Fruit fly (Drosophila melanogaster) whole organism, embryonic: ENCODE results near the gene CG1986.

Source experiments
- Awh ChIP-seq: fragments of 200-800 bp; sonication (Bioruptor generic); IDR thresholded peaks from 2 replicates; pipeline ENCODE4, ENCODE4 v1.3.6; 2022; ENCODE audit warnings: missing biosample characterization, missing genetic modification characterization
- Bgb ChIP-seq: fragments of 200-800 bp; sonication (Bioruptor generic); IDR thresholded peaks from 2 replicates; pipeline ENCODE4 v1.3.6; 2022; ENCODE audit warnings: missing biosample characterization, missing genetic modification characterization; ENCODE audit not compliant: partially characterized antibody
- CG1024 ChIP-seq: fragments of 200-800 bp; sonication (Bioruptor generic); IDR thresholded peaks from 2 replicates; pipeline ENCODE4 v1.3.6; 2022; ENCODE audit warnings: missing biosample characterization, missing genetic modification characterization
- CG10543 ChIP-seq: fragments of 200-800 bp; sonication (Bioruptor generic); optimal IDR thresholded peaks from 3 replicates; lab custom pipeline; 2017; ENCODE audit warnings: missing biosample characterization, mild to moderate bottlenecking, missing genetic modification characterization, moderate library complexity
- CG11085 ChIP-seq: fragments of 200-800 bp; sonication (Bioruptor generic); IDR thresholded peaks from 2 replicates; pipeline ENCODE4 v1.3.6; 2022; ENCODE audit warnings: missing biosample characterization, missing genetic modification characterization
- CG12299 ChIP-seq: fragments of 200-800 bp; sonication (Bioruptor generic); optimal IDR thresholded peaks from 2 replicates; lab custom pipeline; 2018; ENCODE audit warnings: missing biosample characterization, mild to moderate bottlenecking, missing genetic modification characterization
- CG13123 ChIP-seq: fragments of 200-800 bp; sonication (Bioruptor generic); optimal IDR thresholded peaks from 2 replicates; lab custom pipeline; 2016; ENCODE audit warnings: missing biosample characterization, missing genetic modification characterization
- CG13287 ChIP-seq: fragments of 200-800 bp; sonication (Bioruptor generic); IDR thresholded peaks from 2 replicates; pipeline ENCODE4 v1.3.6; 2022; ENCODE audit warnings: missing biosample characterization, missing genetic modification characterization; ENCODE audit not compliant: partially characterized antibody
- CG14860 ChIP-seq: fragments of 200-800 bp; sonication (Bioruptor generic); IDR thresholded peaks from 3 replicates; pipeline ENCODE4 v1.3.6; 2022; ENCODE audit warnings: missing biosample characterization, missing genetic modification characterization; ENCODE audit not compliant: partially characterized antibody
- CG1647 ChIP-seq: fragments of 200-800 bp; sonication (Bioruptor generic); optimal IDR thresholded peaks from 3 replicates; lab custom pipeline; 2016; ENCODE audit warnings: missing biosample characterization, missing genetic modification characterization
- CG17385 ChIP-seq: fragments of 200-800 bp; sonication (Bioruptor generic); optimal IDR thresholded peaks from 3 replicates; lab custom pipeline; 2018; ENCODE audit warnings: missing biosample characterization, mild to moderate bottlenecking, missing genetic modification characterization
- CG18011 ChIP-seq: fragments of 200-800 bp; sonication (Bioruptor generic); optimal IDR thresholded peaks from 2 replicates; lab custom pipeline; 2017; ENCODE audit warnings: missing biosample characterization, missing genetic modification characterization, mild to moderate bottlenecking, moderate library complexity, missing genotype
- CG18262 ChIP-seq: fragments of 200-800 bp; optimal IDR thresholded peaks from 3 replicates; lab custom pipeline; 2019; ENCODE audit warnings: missing biosample characterization, mild to moderate bottlenecking, missing genetic modification characterization, moderate library complexity
- CG1832 ChIP-seq: fragments of 200-800 bp; sonication (Bioruptor generic); optimal IDR thresholded peaks from 2 replicates; lab custom pipeline; 2017; ENCODE audit warnings: missing biosample characterization, mild to moderate bottlenecking, missing genetic modification characterization, inconsistent platforms
- CG18619 ChIP-seq: fragments of 200-800 bp; sonication (Bioruptor generic); optimal IDR thresholded peaks from 3 replicates; lab custom pipeline; 2017; ENCODE audit warnings: missing biosample characterization, mild to moderate bottlenecking, missing genetic modification characterization
- CG31441 ChIP-seq: fragments of 200-800 bp; sonication (Bioruptor generic); IDR thresholded peaks from 2 replicates; pipeline ENCODE4 v1.3.6; 2022; ENCODE audit warnings: missing biosample characterization, missing genetic modification characterization
- CG33557 ChIP-seq: fragments of 200-800 bp; sonication (Bioruptor generic); optimal IDR thresholded peaks from 2 replicates; lab custom pipeline; 2019; ENCODE audit warnings: missing biosample characterization, mild to moderate bottlenecking, missing genetic modification characterization, moderate library complexity
- CG3838 ChIP-seq: fragments of 200-800 bp; sonication (Bioruptor generic); optimal IDR thresholded peaks from 3 replicates; lab custom pipeline; 2016; ENCODE audit warnings: missing biosample characterization, missing genetic modification characterization
- CG4282 ChIP-seq: fragments of 200-800 bp; sonication (Bioruptor generic); optimal IDR thresholded peaks from 2 replicates; lab custom pipeline; 2016; ENCODE audit warnings: missing biosample characterization, missing genetic modification characterization
- CG5245 ChIP-seq: fragments of 200-800 bp; sonication (Bioruptor generic); optimal IDR thresholded peaks from 3 replicates; lab custom pipeline; 2016; ENCODE audit warnings: missing biosample characterization, missing genetic modification characterization
- CG7556 ChIP-seq: fragments of 200-800 bp; sonication (Bioruptor generic); optimal IDR thresholded peaks from 2 replicates; lab custom pipeline; 2017; ENCODE audit warnings: missing biosample characterization, mild to moderate bottlenecking, missing genetic modification characterization
- CG8944 ChIP-seq: fragments of 200-800 bp; sonication (Bioruptor generic); optimal IDR thresholded peaks from 3 replicates; lab custom pipeline; 2016; ENCODE audit warnings: missing biosample characterization, missing genetic modification characterization
- CG9727 ChIP-seq: fragments of 200-800 bp; sonication (Bioruptor generic); optimal IDR thresholded peaks from 3 replicates; lab custom pipeline; 2017; ENCODE audit warnings: missing biosample characterization, mild to moderate bottlenecking, missing genetic modification characterization
- ERR ChIP-seq: fragments of 200-800 bp; sonication (Bioruptor generic); optimal IDR thresholded peaks from 2 replicates; lab custom pipeline; 2016; ENCODE audit warnings: missing biosample characterization, missing genetic modification characterization
- Fer1 ChIP-seq: fragments of 200-800 bp; sonication (Bioruptor generic); optimal IDR thresholded peaks from 2 replicates; lab custom pipeline; 2017; ENCODE audit warnings: missing biosample characterization, mild to moderate bottlenecking, missing genetic modification characterization
- Gug ChIP-seq: fragments of 200-800 bp; sonication (Bioruptor generic); IDR thresholded peaks from 4 replicates; pipeline ENCODE4 v1.3.6; 2022; ENCODE audit warnings: missing biosample characterization, missing genetic modification characterization
- H15 ChIP-seq: fragments of 200-800 bp; sonication (Bioruptor generic); IDR thresholded peaks from 3 replicates; pipeline ENCODE4 v1.3.6; 2022; ENCODE audit warnings: missing biosample characterization, missing genetic modification characterization
- HmgD ChIP-seq: fragments of 200-800 bp; sonication (Bioruptor generic); optimal IDR thresholded peaks from 3 replicates; lab custom pipeline; 2016; ENCODE audit warnings: missing biosample characterization, missing genetic modification characterization
- Lim3 ChIP-seq: fragments of 200-800 bp; sonication (Bioruptor generic); IDR thresholded peaks from 2 replicates; pipeline ENCODE4 v1.3.6; 2022; ENCODE audit warnings: missing biosample characterization, missing genetic modification characterization
- MTF-1 ChIP-seq: fragments of 200-800 bp; sonication (Bioruptor generic); optimal IDR thresholded peaks from 2 replicates; lab custom pipeline; 2018; ENCODE audit warnings: missing biosample characterization, mild to moderate bottlenecking, missing genetic modification characterization, borderline replicate concordance
- Mes4 ChIP-seq: fragments of 200-800 bp; sonication (Bioruptor generic); optimal IDR thresholded peaks from 2 replicates; lab custom pipeline; 2016; ENCODE audit warnings: missing biosample characterization, missing genetic modification characterization
- Oaz ChIP-seq: fragments of 200-800 bp; sonication (Bioruptor generic); IDR thresholded peaks from 2 replicates; pipeline ENCODE4 v1.3.6; 2022; ENCODE audit warnings: missing biosample characterization, missing genetic modification characterization
- Sox102F ChIP-seq: fragments of 200-800 bp; sonication (Bioruptor generic); optimal IDR thresholded peaks from 2 replicates; lab custom pipeline; 2018; ENCODE audit warnings: missing biosample characterization, mild to moderate bottlenecking, missing genetic modification characterization, moderate library complexity
- bcd ChIP-seq: fragments of 200-800 bp; sonication (Bioruptor generic); optimal IDR thresholded peaks from 2 replicates; lab custom pipeline; 2017; ENCODE audit warnings: missing biosample characterization, mild to moderate bottlenecking, missing genetic modification characterization
- bigmax ChIP-seq: fragments of 200-800 bp; sonication (Bioruptor generic); optimal IDR thresholded peaks from 2 replicates; lab custom pipeline; 2018; ENCODE audit warnings: missing biosample characterization, mild to moderate bottlenecking, missing genetic modification characterization
- chn ChIP-seq: fragments of 200-800 bp; sonication (Bioruptor generic); optimal IDR thresholded peaks from 2 replicates; lab custom pipeline; 2016; ENCODE audit warnings: missing biosample characterization, missing genetic modification characterization
- dan ChIP-seq: fragments of 200-800 bp; sonication (Bioruptor generic); IDR thresholded peaks from 2 replicates; pipeline ENCODE4 v1.3.6; 2022; ENCODE audit warnings: missing biosample characterization, missing genetic modification characterization
- dati ChIP-seq: fragments of 200-800 bp; sonication (Bioruptor generic); IDR thresholded peaks from 2 replicates; pipeline ENCODE4 v1.3.6; 2022; ENCODE audit warnings: missing biosample characterization, missing genetic modification characterization
- exex ChIP-seq: fragments of 200-800 bp; sonication (Bioruptor generic); optimal IDR thresholded peaks from 4 replicates; lab custom pipeline; 2018; ENCODE audit warnings: missing biosample characterization, mild to moderate bottlenecking, missing genetic modification characterization, moderate library complexity
- maf-S ChIP-seq: fragments of 200-800 bp; sonication (Bioruptor generic); optimal IDR thresholded peaks from 2 replicates; lab custom pipeline; 2016; ENCODE audit warnings: missing biosample characterization, missing genetic modification characterization
- pfk ChIP-seq: fragments of 200-800 bp; sonication (Bioruptor generic); optimal IDR thresholded peaks from 2 replicates; lab custom pipeline; 2018; ENCODE audit warnings: missing biosample characterization, mild to moderate bottlenecking, missing genetic modification characterization, moderate library complexity
- pho ChIP-seq: fragments of 200-800 bp; sonication (Bioruptor generic); optimal IDR thresholded peaks from 2 replicates; lab custom pipeline; 2016; ENCODE audit warnings: missing biosample characterization, missing genetic modification characterization
- pum ChIP-seq: fragments of 200-800 bp; sonication (Bioruptor generic); optimal IDR thresholded peaks from 2 replicates; lab custom pipeline; 2016; ENCODE audit warnings: missing biosample characterization, missing genetic modification characterization
- repo ChIP-seq: fragments of 200-800 bp; sonication (Bioruptor generic); optimal IDR thresholded peaks from 2 replicates; lab custom pipeline; 2016; ENCODE audit warnings: missing biosample characterization, missing genetic modification characterization
- sna ChIP-seq: fragments of 200-800 bp; sonication (Bioruptor generic); IDR thresholded peaks from 2 replicates; pipeline ENCODE4 v1.3.6; 2022; ENCODE audit warnings: missing biosample characterization, missing genetic modification characterization; ENCODE audit not compliant: partially characterized antibody
- sob ChIP-seq: fragments of 200-800 bp; sonication (Bioruptor generic); IDR thresholded peaks from 2 replicates; pipeline ENCODE4 v1.3.6; 2022; ENCODE audit warnings: missing biosample characterization, missing genetic modification characterization
- tap ChIP-seq: fragments of 200-800 bp; optimal IDR thresholded peaks from 3 replicates; lab custom pipeline; 2019; ENCODE audit warnings: missing biosample characterization, mild to moderate bottlenecking, missing genetic modification characterization, moderate library complexity
- vvl ChIP-seq: fragments of 200-800 bp; sonication (Bioruptor generic); IDR thresholded peaks from 2 replicates; pipeline ENCODE4 v1.3.6; 2022; ENCODE audit warnings: missing biosample characterization, missing genetic modification characterization
- zen2 ChIP-seq: fragments of 200-800 bp; sonication (Bioruptor generic); IDR thresholded peaks from 3 replicates; pipeline ENCODE4 v1.3.6; 2022; ENCODE audit warnings: missing biosample characterization, missing genetic modification characterization; ENCODE audit not compliant: partially characterized antibody

CG1986 gene

dm6 chrX:9875948-9876853 lies 34.7 kb downstream of the CG1986 start, which contains the start of gene CG15247 (continued):
- no peak for TF ChIP-seq CG14860 (GFP tag; lab: Robert Waterston, UW)
- peak; percentile 67 for TF ChIP-seq bcd (GFP tag; lab: Kevin White, UChicago)
- peak; percentile 35 for TF ChIP-seq Mes4 (GFP tag; lab: Kevin White, UChicago)
- TF ChIP-seq CG10543 (GFP tag; lab: Kevin White, UChicago) = peak; percentile 34
- no peak for TF ChIP-seq sna (GFP tag; lab: Robert Waterston, UW)
- TF ChIP-seq Sox102F (GFP tag; lab: Kevin White, UChicago) = peak; percentile 79
- TF ChIP-seq repo (GFP tag; lab: Kevin White, UChicago) = no peak
- TF ChIP-seq MTF-1 (GFP tag; lab: Kevin White, UChicago) = no peak
- peak; percentile 5 for TF ChIP-seq CG18011
- no peak for TF ChIP-seq zen2 (GFP tag; lab: Robert Waterston, UW)
- peak; percentile 82 for TF ChIP-seq vvl
- TF ChIP-seq Awh = peak; percentile 62; the same call in 1 of the 2 replicates
- peak; percentile 68 for TF ChIP-seq CG31441 (GFP tag; lab: Robert Waterston, UW)
- TF ChIP-seq CG3838 (GFP tag; lab: Kevin White, UChicago) = no peak
- TF ChIP-seq sob (GFP tag; lab: Robert Waterston, UW) = peak; percentile 81
- peak; percentile 35 for TF ChIP-seq tap (tag; lab: Kevin White, UChicago)
- TF ChIP-seq Bgb (GFP tag; lab: Robert Waterston, UW) = no peak
- no peak for TF ChIP-seq CG13287 (GFP tag; lab: Robert Waterston, UW)
- TF ChIP-seq dan (GFP tag; lab: Robert Waterston, UW) = no peak
- TF ChIP-seq CG11085 (GFP tag; lab: Robert Waterston, UW) = peak; percentile 63
- no peak for TF ChIP-seq pfk (GFP tag; lab: Kevin White, UChicago)
- peak; percentile 41 for TF ChIP-seq pho (GFP tag; lab: Kevin White, UChicago)
- peak; percentile 60 for TF ChIP-seq CG18262 (tag; lab: Kevin White, UChicago)
- TF ChIP-seq ERR (GFP tag; lab: Kevin White, UChicago) = no peak
- TF ChIP-seq HmgD (GFP tag; lab: Kevin White, UChicago) = no peak
- TF ChIP-seq CG5245 (GFP tag; lab: Kevin White, UChicago) = peak; percentile 52
- TF ChIP-seq CG33557 (GFP tag; lab: Kevin White, UChicago) = peak; percentile 16
- TF ChIP-seq bigmax (GFP tag; lab: Kevin White, UChicago) = no peak
- peak; percentile 73 for TF ChIP-seq CG1832 (GFP tag; lab: Kevin White, UChicago)
- peak; percentile 77 for TF ChIP-seq CG17385
- no peak for TF ChIP-seq dati
- TF ChIP-seq CG1647 = peak; percentile 3
- TF ChIP-seq CG9727 (GFP tag; lab: Kevin White, UChicago) = peak; percentile 67
- peak; percentile 49 for TF ChIP-seq CG8944 (GFP tag; lab: Kevin White, UChicago)
- TF ChIP-seq H15 (GFP tag; lab: Robert Waterston, UW) = peak; percentile 81
- peak; percentile 17 for TF ChIP-seq exex (tag; lab: Kevin White, UChicago)
- TF ChIP-seq pum (GFP tag; lab: Kevin White, UChicago) = peak; percentile 80
- no peak for TF ChIP-seq CG13123
- peak; percentile 52; the same call in 1 of the 2 replicates for TF ChIP-seq CG1024 (GFP tag; lab: Robert Waterston, UW)
- TF ChIP-seq Gug (GFP tag; lab: Robert Waterston, UW) = peak; percentile 71
- TF ChIP-seq maf-S (GFP tag; lab: Kevin White, UChicago) = peak; percentile 47
- 0 out of 2 replicates have a peak, but pooled peaks have one; percentile 10 for TF ChIP-seq Oaz (GFP tag; lab: Robert Waterston, UW)
- TF ChIP-seq Lim3 (GFP tag; lab: Robert Waterston, UW) = no peak
- TF ChIP-seq chn (GFP tag; lab: Kevin White, UChicago) = no peak
- peak; percentile 50 for TF ChIP-seq Fer1 (GFP tag; lab: Kevin White, UChicago)
- TF ChIP-seq CG12299 (tag; lab: Kevin White, UChicago) = peak; percentile 37
- TF ChIP-seq CG7556 = peak; percentile 66
- peak; percentile 37 for TF ChIP-seq CG18619
- no peak for TF ChIP-seq CG4282
